Fruit fly (Drosophila melanogaster) whole organism, embryonic: ENCODE measurements around the gene nanos.

Experiments
- ATbp ChIP-seq: fragments of 200-800 bp; sonication (Bioruptor generic); optimal IDR thresholded peaks from 2 replicates; lab custom pipeline; 2017; ENCODE audit warnings: missing biosample characterization, mild to moderate bottlenecking, missing genetic modification characterization, missing genetic modification reagents
- Adf1 ChIP-seq: fragments of 200-800 bp; sonication (Bioruptor generic); IDR thresholded peaks from 2 replicates; pipeline ENCODE4 v1.3.6; 2022; ENCODE audit warnings: missing biosample characterization, missing genetic modification characterization
- Atf6 ChIP-seq: fragments of 200-800 bp; sonication (Bioruptor generic); IDR thresholded peaks from 2 replicates; pipeline ENCODE4 v1.3.6; 2022; ENCODE audit warnings: missing biosample characterization, missing genetic modification characterization
- B-H2 ChIP-seq: fragments of 200-800 bp; sonication (Bioruptor generic); optimal IDR thresholded peaks from 2 replicates; lab custom pipeline; 2018; ENCODE audit warnings: missing biosample characterization, mild to moderate bottlenecking, missing genetic modification characterization
- CG11504 ChIP-seq: fragments of 200-800 bp; sonication (Bioruptor generic); optimal IDR thresholded peaks from 3 replicates; lab custom pipeline; 2019; ENCODE audit warnings: missing biosample characterization, mild to moderate bottlenecking, missing genetic modification characterization, moderate library complexity
- CG11695 ChIP-seq: fragments of 200-800 bp; sonication (Bioruptor generic); IDR thresholded peaks from 3 replicates; pipeline ENCODE4 v1.3.6; 2022; ENCODE audit warnings: missing biosample characterization, missing genetic modification characterization
- CG12236 ChIP-seq: fragments of 200-800 bp; sonication (Bioruptor generic); optimal IDR thresholded peaks from 2 replicates; lab custom pipeline; 2016; ENCODE audit warnings: missing biosample characterization, missing genetic modification characterization
- CG1233 ChIP-seq: fragments of 200-800 bp; sonication (Bioruptor generic); optimal IDR thresholded peaks from 4 replicates; lab custom pipeline; 2018; ENCODE audit warnings: missing biosample characterization, mild to moderate bottlenecking, missing genetic modification characterization
- CG12659 ChIP-seq: fragments of 200-800 bp; sonication (Bioruptor generic); optimal IDR thresholded peaks from 3 replicates; lab custom pipeline; 2017; ENCODE audit warnings: mild to moderate bottlenecking, missing biosample characterization, missing genetic modification reagents, missing genetic modification characterization
- CG13296 ChIP-seq: fragments of 200-800 bp; sonication (Bioruptor generic); optimal IDR thresholded peaks from 3 replicates; lab custom pipeline; 2018; ENCODE audit warnings: missing biosample characterization, mild to moderate bottlenecking, missing genetic modification characterization
- CG15073 ChIP-seq: fragments of 200-800 bp; sonication (Bioruptor generic); optimal IDR thresholded peaks from 2 replicates; lab custom pipeline; 2016; ENCODE audit warnings: missing biosample characterization, missing genetic modification characterization
- CG17912 ChIP-seq: fragments of 200-800 bp; sonication (Bioruptor generic); optimal IDR thresholded peaks from 2 replicates; lab custom pipeline; 2018; ENCODE audit warnings: missing biosample characterization, mild to moderate bottlenecking, missing genetic modification characterization
- CG18262 ChIP-seq: fragments of 200-800 bp; optimal IDR thresholded peaks from 3 replicates; lab custom pipeline; 2019; ENCODE audit warnings: missing biosample characterization, mild to moderate bottlenecking, missing genetic modification characterization, moderate library complexity
- CG2116 ChIP-seq: fragments of 200-800 bp; sonication (Bioruptor generic); optimal IDR thresholded peaks from 3 replicates; lab custom pipeline; 2018; ENCODE audit warnings: missing biosample characterization, mild to moderate bottlenecking, missing genetic modification characterization
- CG2678 ChIP-seq: fragments of 200-800 bp; sonication (Bioruptor generic); optimal IDR thresholded peaks from 3 replicates; lab custom pipeline; 2019; ENCODE audit warnings: missing biosample characterization, mild to moderate bottlenecking, missing genetic modification characterization, moderate library complexity
- CG43689 ChIP-seq: fragments of 200-800 bp; sonication (Bioruptor generic); IDR thresholded peaks from 2 replicates; pipeline ENCODE4 v1.3.6; 2022; ENCODE audit warnings: missing biosample characterization, missing genetic modification characterization
- CG4424 ChIP-seq: fragments of 200-800 bp; sonication (Bioruptor generic); optimal IDR thresholded peaks from 3 replicates; lab custom pipeline; 2016; ENCODE audit warnings: missing biosample characterization, missing genetic modification characterization
- CG6689 ChIP-seq: fragments of 200-800 bp; sonication (Bioruptor generic); IDR thresholded peaks from 2 replicates; pipeline ENCODE4 v1.3.6; 2022; ENCODE audit warnings: missing biosample characterization, missing genetic modification characterization
- CG6765 ChIP-seq: fragments of 200-800 bp; sonication (Bioruptor generic); optimal IDR thresholded peaks from 3 replicates; lab custom pipeline; 2017; ENCODE audit warnings: missing biosample characterization, mild to moderate bottlenecking, missing genetic modification characterization
- CG7987 ChIP-seq: fragments of 200-800 bp; sonication (Bioruptor generic); optimal IDR thresholded peaks from 2 replicates; lab custom pipeline; 2018; ENCODE audit warnings: missing biosample characterization, mild to moderate bottlenecking, missing genetic modification characterization, moderate library complexity
- CG9932 ChIP-seq: fragments of 200-800 bp; sonication (Bioruptor generic); IDR thresholded peaks from 2 replicates; pipeline ENCODE4 v1.3.6; 2022; ENCODE audit warnings: missing biosample characterization, missing genetic modification characterization
- Fer1 ChIP-seq: fragments of 200-800 bp; sonication (Bioruptor generic); optimal IDR thresholded peaks from 2 replicates; lab custom pipeline; 2017; ENCODE audit warnings: missing biosample characterization, mild to moderate bottlenecking, missing genetic modification characterization
- Fer3 ChIP-seq: fragments of 200-800 bp; sonication (Bioruptor generic); optimal IDR thresholded peaks from 2 replicates; lab custom pipeline; 2018; ENCODE audit warnings: missing biosample characterization, mild to moderate bottlenecking, missing genetic modification characterization, moderate library complexity
- Gsc ChIP-seq: fragments of 200-800 bp; sonication (Bioruptor generic); IDR thresholded peaks from 2 replicates; pipeline ENCODE4 v1.3.6; 2022; ENCODE audit warnings: missing biosample characterization, missing genetic modification characterization
- HmgZ ChIP-seq: fragments of 200-800 bp; sonication (Bioruptor generic); optimal IDR thresholded peaks from 2 replicates; lab custom pipeline; 2018; ENCODE audit warnings: missing biosample characterization, mild to moderate bottlenecking, missing genetic modification characterization
- Hr51 ChIP-seq, 2 experiments: fragments of 200-800 bp; sonication (Bioruptor generic); optimal IDR thresholded peaks; 2 replicates in 1 of 2; 3 replicates in 1 of 2; lab custom pipeline; 2016 to 2018; ENCODE audit warnings: missing biosample characterization in 2 of 2, missing genetic modification characterization in 2 of 2, mild to moderate bottlenecking in 1 of 2, moderate library complexity in 1 of 2
- Hr78 ChIP-seq, 2 experiments: fragments of 200-800 bp in 1 of 2; fragments of >200 bp in 1 of 2; sonication (Bioruptor generic) in 1 of 2; optimal IDR thresholded peaks; 2 replicates each; lab custom pipeline; 2017 to 2019; ENCODE audit warnings: missing biosample characterization in 2 of 2, missing genetic modification characterization in 2 of 2, mild to moderate bottlenecking in 1 of 2, moderate library complexity in 1 of 2
- Jarid2 ChIP-seq: fragments of 200-800 bp; sonication (Bioruptor generic); optimal IDR thresholded peaks from 3 replicates; lab custom pipeline; 2017; ENCODE audit warnings: mild to moderate bottlenecking, missing biosample characterization, missing genetic modification reagents, missing genetic modification characterization
- Lpt ChIP-seq: fragments of >200 bp; optimal IDR thresholded peaks from 2 replicates; lab custom pipeline; 2018; ENCODE audit warnings: missing biosample characterization, missing genetic modification characterization
- MTF-1 ChIP-seq: fragments of 200-800 bp; sonication (Bioruptor generic); optimal IDR thresholded peaks from 2 replicates; lab custom pipeline; 2018; ENCODE audit warnings: missing biosample characterization, mild to moderate bottlenecking, missing genetic modification characterization, borderline replicate concordance
- Neu2 ChIP-seq: fragments of 200-800 bp; sonication (Bioruptor generic); optimal IDR thresholded peaks from 3 replicates; lab custom pipeline; 2016; ENCODE audit warnings: missing biosample characterization, missing genetic modification characterization, borderline replicate concordance
- Oaz ChIP-seq: fragments of 200-800 bp; sonication (Bioruptor generic); IDR thresholded peaks from 2 replicates; pipeline ENCODE4 v1.3.6; 2022; ENCODE audit warnings: missing biosample characterization, missing genetic modification characterization
- PHDP ChIP-seq: fragments of 200-800 bp; sonication (Bioruptor generic); optimal IDR thresholded peaks from 3 replicates; lab custom pipeline; 2018; ENCODE audit warnings: missing biosample characterization, mild to moderate bottlenecking, missing genetic modification characterization, moderate library complexity
- Scr ChIP-seq: fragments of 200-800 bp; sonication (Bioruptor generic); IDR thresholded peaks from 2 replicates; pipeline ENCODE4 v1.3.6; 2022; ENCODE audit warnings: missing biosample characterization, missing genetic modification characterization; ENCODE audit not compliant: partially characterized antibody
- Sox100B ChIP-seq: fragments of 200-800 bp; sonication (Bioruptor generic); optimal IDR thresholded peaks from 3 replicates; lab custom pipeline; 2018; ENCODE audit warnings: missing biosample characterization, mild to moderate bottlenecking, missing genetic modification characterization
- Sox102F ChIP-seq: fragments of 200-800 bp; sonication (Bioruptor generic); optimal IDR thresholded peaks from 2 replicates; lab custom pipeline; 2018; ENCODE audit warnings: missing biosample characterization, mild to moderate bottlenecking, missing genetic modification characterization, moderate library complexity
- cas ChIP-seq: fragments of 200-800 bp; sonication (Bioruptor generic); IDR thresholded peaks from 2 replicates; pipeline ENCODE4 v1.3.6; 2022; ENCODE audit warnings: missing biosample characterization, missing genetic modification characterization
- ci ChIP-seq: fragments of 200-800 bp; sonication (Bioruptor generic); IDR thresholded peaks from 3 replicates; pipeline ENCODE4 v1.3.6; 2022; ENCODE audit warnings: missing biosample characterization, missing genetic modification characterization
- cwo ChIP-seq: fragments of 200-800 bp; sonication (Bioruptor generic); optimal IDR thresholded peaks from 3 replicates; lab custom pipeline; 2017; ENCODE audit warnings: missing biosample characterization, missing genetic modification characterization, mild to moderate bottlenecking, moderate library complexity, missing genetic modification reagents
- eyg ChIP-seq: fragments of 200-800 bp; sonication (Bioruptor generic); optimal IDR thresholded peaks from 3 replicates; lab custom pipeline; 2016; ENCODE audit warnings: missing biosample characterization, missing genetic modification characterization
- grn ChIP-seq: fragments of 200-800 bp; sonication (Bioruptor generic); optimal IDR thresholded peaks from 3 replicates; lab custom pipeline; 2017; ENCODE audit warnings: missing biosample characterization, missing genetic modification characterization
- kay ChIP-seq: fragments of 200-800 bp; sonication (Bioruptor generic); optimal IDR thresholded peaks from 2 replicates; lab custom pipeline; 2016; ENCODE audit warnings: missing biosample characterization, missing genetic modification characterization
- pzg ChIP-seq: fragments of 200-800 bp; sonication (Bioruptor generic); optimal IDR thresholded peaks from 3 replicates; lab custom pipeline; 2018; ENCODE audit warnings: missing biosample characterization, mild to moderate bottlenecking, missing genetic modification characterization, moderate library complexity
- sd ChIP-seq: fragments of 200-800 bp; sonication (Bioruptor generic); optimal IDR thresholded peaks from 3 replicates; lab custom pipeline; 2018; ENCODE audit warnings: missing biosample characterization, mild to moderate bottlenecking, missing genetic modification characterization, moderate library complexity
- so ChIP-seq: fragments of 200-800 bp; sonication (Bioruptor generic); IDR thresholded peaks from 3 replicates; pipeline ENCODE4 v1.3.6; 2022; ENCODE audit warnings: missing biosample characterization, missing genetic modification characterization
- ttk ChIP-seq: fragments of 200-800 bp; sonication (Bioruptor generic); IDR thresholded peaks from 2 replicates; pipeline ENCODE4 v2.1.2; 2022; ENCODE audit warnings: missing biosample characterization, missing genetic modification characterization
- unc-4 ChIP-seq: fragments of 200-800 bp; sonication (Bioruptor generic); IDR thresholded peaks from 2 replicates; pipeline ENCODE4 v1.3.6; 2022; ENCODE audit warnings: missing biosample characterization, missing genetic modification characterization; ENCODE audit not compliant: partially characterized antibody
- vnd ChIP-seq: fragments of 200-800 bp; sonication (Bioruptor generic); IDR thresholded peaks from 3 replicates; pipeline ENCODE4 v1.3.6; 2022; ENCODE audit warnings: missing biosample characterization, missing genetic modification characterization; ENCODE audit not compliant: partially characterized antibody
- wek ChIP-seq: fragments of 200-800 bp; sonication (Bioruptor generic); optimal IDR thresholded peaks from 3 replicates; lab custom pipeline; 2018; ENCODE audit warnings: missing biosample characterization, mild to moderate bottlenecking, missing genetic modification characterization, moderate library complexity

nanos gene

DNA sequence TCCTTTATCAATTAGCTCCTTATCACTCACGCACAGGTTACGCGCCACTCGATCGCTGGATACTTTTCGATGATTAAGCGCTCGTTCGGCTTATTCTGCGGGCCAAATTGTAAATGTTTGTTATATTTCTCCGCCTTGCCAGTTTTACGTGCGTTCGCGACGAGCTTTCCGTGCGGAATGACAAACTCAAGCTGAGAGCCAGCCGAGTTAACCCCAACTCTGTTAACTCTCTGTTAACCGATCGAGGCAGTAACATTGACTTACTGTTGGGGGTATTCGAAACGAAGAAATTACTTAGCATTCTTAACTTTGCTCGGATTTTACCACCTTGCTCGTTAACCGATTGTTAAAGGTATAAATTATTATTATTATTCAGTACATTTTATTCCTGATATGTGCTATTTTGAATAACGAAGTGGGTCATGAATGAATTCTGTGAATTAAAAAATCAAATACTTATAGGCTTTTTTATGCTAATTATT lies 3.5 kb upstream of the nanos start, which contains the start of gene CG5835 (continued):
- TF ChIP-seq Scr (0 out of 2 replicates have a peak, but pooled peaks have one; percentile 12), Gsc (GFP tag; lab: Robert Waterston, UW) (no peak), ttk (GFP tag; lab: Robert Waterston, UW) (no peak), Neu2 (GFP tag; lab: Kevin White, UChicago) (no peak), Hr78 (GFP tag; optimal IDR thresholded peaks at IDR 0.05; lab: Kevin White, UChicago) (peak in 1 of 2 experiments; percentile 41), wek (GFP tag; lab: Kevin White, UChicago) (peak; percentile 96), HmgZ (tag; lab: Kevin White, UChicago) (peak; percentile 52), CG13296 (GFP tag; lab: Kevin White, UChicago) (peak; percentile 12), CG1233 (GFP tag; lab: Kevin White, UChicago) (no peak), ATbp (peak; percentile 13), CG15073 (GFP tag; lab: Kevin White, UChicago) (no peak), Oaz (GFP tag; lab: Robert Waterston, UW) (no peak), Adf1 (GFP tag; lab: Robert Waterston, UW) (peak; percentile 35; the same call in 1 of the 2 replicates), CG12659 (GFP tag; lab: Kevin White, UChicago) (peak; percentile 54), cwo (peak; percentile 13), CG9932 (GFP tag; lab: Robert Waterston, UW) (peak; percentile 42; the same call in 1 of the 2 replicates), sd (tag; lab: Kevin White, UChicago) (peak; percentile 53), Fer3 (tag; lab: Kevin White, UChicago) (peak; percentile 21), CG11504 (tag; lab: Kevin White, UChicago) (peak; percentile 12), B-H2 (GFP tag; lab: Kevin White, UChicago) (peak; percentile 12), CG11695 (GFP tag; lab: Robert Waterston, UW) (peak; percentile 55; the same call in 2 of the 3 replicates), kay (peak; percentile 34), CG7987 (GFP tag; lab: Kevin White, UChicago) (peak; percentile 61), Sox102F (peak; percentile 39), CG2116 (GFP tag; lab: Kevin White, UChicago) (peak; percentile 16), vnd (GFP tag; lab: Robert Waterston, UW) (no peak), ci (GFP tag; lab: Robert Waterston, UW) (peak; percentile 72), PHDP (tag; lab: Kevin White, UChicago) (peak; percentile 8), Jarid2 (GFP tag; lab: Kevin White, UChicago) (peak; percentile 89), eyg (no peak), Fer1 (peak; percentile 50), CG12236 (GFP tag; lab: Kevin White, UChicago) (no peak), CG2678 (tag; lab: Kevin White, UChicago) (peak; percentile 10), Atf6 (GFP tag; lab: Robert Waterston, UW) (no peak), cas (no peak), CG43689 (GFP tag; lab: Robert Waterston, UW) (peak; percentile 13; the same call in 1 of the 2 replicates), CG18262 (tag; lab: Kevin White, UChicago) (peak; percentile 18), so (GFP tag; lab: Robert Waterston, UW) (no peak), grn (GFP tag; lab: Kevin White, UChicago) (peak; percentile 15), CG6689 (peak; percentile 63; the same call in 1 of the 2 replicates), Sox100B (GFP tag; lab: Kevin White, UChicago) (peak; percentile 17), CG6765 (GFP tag; lab: Kevin White, UChicago) (peak; percentile 17), MTF-1 (GFP tag; lab: Kevin White, UChicago) (peak; percentile 18), pzg (GFP tag; lab: Kevin White, UChicago) (peak; percentile 11), CG4424 (GFP tag; lab: Kevin White, UChicago) (peak; percentile 11), Hr51 (GFP tag; optimal IDR thresholded peaks at IDR 0.05; lab: Kevin White, UChicago) (no peak), Lpt (no peak), unc-4 (GFP tag; lab: Robert Waterston, UW) (0 out of 2 replicates have a peak, but pooled peaks have one; percentile 33), CG17912 (GFP tag; lab: Kevin White, UChicago) (peak; percentile 55)
